Fruit fly (Drosophila melanogaster): ENCODE measurements around the gene CG9590.

CG9590 gene

DNA sequence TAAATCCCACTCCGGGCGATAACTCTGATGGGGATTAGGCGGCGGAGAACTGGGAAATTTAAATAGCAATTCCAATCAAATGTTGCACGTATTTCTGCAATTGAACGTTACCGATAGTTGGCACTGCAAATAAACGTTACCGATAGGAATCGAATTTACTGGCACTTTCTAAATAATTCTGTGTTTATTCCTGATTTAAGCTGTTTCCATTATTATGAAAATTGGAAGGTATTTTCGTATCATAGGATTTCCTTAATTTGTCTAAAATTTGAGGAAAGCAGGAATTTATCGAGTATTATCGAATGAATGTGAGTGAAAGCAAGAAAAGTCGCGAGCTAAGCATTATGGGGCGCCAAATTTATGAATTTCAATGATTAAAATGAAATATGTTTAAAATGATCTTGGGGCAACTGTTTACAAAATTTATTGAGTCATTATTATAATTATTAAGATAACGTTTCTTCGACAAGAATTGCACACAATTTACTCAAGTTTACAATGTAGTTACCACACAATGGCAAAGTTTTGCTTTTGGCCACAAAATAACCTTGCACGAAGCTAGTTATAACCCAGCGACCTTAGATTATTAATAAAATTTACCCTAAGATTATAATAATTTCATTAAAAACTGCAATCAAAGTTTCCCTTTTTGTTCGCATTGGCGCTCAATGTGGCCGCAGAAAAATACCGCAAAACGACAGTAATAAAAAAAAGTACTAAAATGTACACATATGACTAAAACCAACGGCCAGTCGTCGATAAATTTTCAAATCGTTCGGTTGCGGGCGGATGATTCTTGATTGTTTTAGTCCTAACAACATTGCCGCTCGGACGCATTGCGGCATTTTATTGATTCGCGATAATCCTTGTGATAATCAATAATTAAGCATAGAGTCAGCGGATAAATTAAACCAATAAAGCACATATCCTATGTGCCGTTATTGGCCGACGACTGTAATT is 17.3 kb downstream of the CG9590 start, which contains the start of gene alpha-Man-IIb:
alpha-Man-IIb (plus strand) TSS at position 747 of the 960 bp plus-strand sequence.
- TF ChIP-seq Dif (GFP tag; optimal IDR thresholded peaks at IDR 0.05; ENCODE audit: partially characterized antibody) (peak; percentile 5), sv (GFP tag; optimal IDR thresholded peaks at IDR 0.05) (no peak), psq (GFP tag; optimal IDR thresholded peaks at IDR 0.05) (no peak), dsf (GFP tag; optimal IDR thresholded peaks at IDR 0.05; ENCODE audit: borderline replicate concordance) (no peak), Hnf4 (GFP tag; optimal IDR thresholded peaks at IDR 0.05) (no peak), CrebA (GFP tag; optimal IDR thresholded peaks at IDR 0.05; ENCODE audit: borderline replicate concordance) (no peak), br (GFP tag; optimal IDR thresholded peaks at IDR 0.05) (no peak), woc (GFP tag; optimal IDR thresholded peaks at IDR 0.05) (no peak), rgr (GFP tag; optimal IDR thresholded peaks at IDR 0.05) (peak; percentile 25), GATAd (GFP tag; optimal IDR thresholded peaks at IDR 0.05) (no peak), Hr83 (GFP tag; optimal IDR thresholded peaks at IDR 0.05; ENCODE audit: poor library complexity, severe bottlenecking) (peak; percentile 41), ey (GFP tag; optimal IDR thresholded peaks at IDR 0.05) (no peak), Abd-B (GFP tag; optimal IDR thresholded peaks at IDR 0.05) (no peak), dmrt93B (GFP tag; optimal IDR thresholded peaks at IDR 0.05) (no peak), fru (GFP tag; optimal IDR thresholded peaks at IDR 0.05) (peak; percentile 54), Sp1 (GFP tag; optimal IDR thresholded peaks at IDR 0.05) (peak; percentile 8), pan (optimal IDR thresholded peaks at IDR 0.05) (no peak), jim (GFP tag; optimal IDR thresholded peaks at IDR 0.05) (no peak), h (GFP tag; optimal IDR thresholded peaks at IDR 0.05) (peak; percentile 10), foxo (GFP tag; optimal IDR thresholded peaks at IDR 0.05) (no peak), Mio (GFP tag; optimal IDR thresholded peaks at IDR 0.05) (no peak), N (GFP tag; optimal IDR thresholded peaks at IDR 0.05) (no peak), dl (GFP tag; optimal IDR thresholded peaks at IDR 0.05; ENCODE audit: insufficient read depth in 1 of 2, partially characterized antibody in 2 of 2) (no peak), Jra (GFP tag; optimal IDR thresholded peaks at IDR 0.05) (no peak), HLH106 (tag; optimal IDR thresholded peaks at IDR 0.05) (peak; percentile 19), usp (GFP tag; optimal IDR thresholded peaks at IDR 0.05) (no peak), tai (GFP tag; optimal IDR thresholded peaks at IDR 0.05) (no peak), Dfd (GFP tag; optimal IDR thresholded peaks at IDR 0.05) (no peak), Vsx2 (GFP tag; optimal IDR thresholded peaks at IDR 0.05; ENCODE audit: partially characterized antibody) (no peak), CG9705 (GFP tag; optimal IDR thresholded peaks at IDR 0.05) (no peak), Rel (GFP tag; optimal IDR thresholded peaks at IDR 0.05) (no peak), Rel (tag; optimal IDR thresholded peaks at IDR 0.05) (peak; percentile 25), sage (GFP tag; optimal IDR thresholded peaks at IDR 0.05) (no peak), lola (GFP tag; optimal IDR thresholded peaks at IDR 0.05) (no peak), CG32264 (GFP tag; optimal IDR thresholded peaks at IDR 0.05) (no peak), brk (GFP tag; optimal IDR thresholded peaks at IDR 0.05) (no peak), Hr78 (GFP tag; optimal IDR thresholded peaks at IDR 0.05) (no peak), OdsH (GFP tag; optimal IDR thresholded peaks at IDR 0.05) (no peak), Myc (optimal IDR thresholded peaks at IDR 0.05) (no peak)

- TF ChIP-seq tai (GFP tag; optimal IDR thresholded peaks at IDR 0.05) (no peak), dmrt93B (GFP tag; optimal IDR thresholded peaks at IDR 0.05) (no peak), Sp1 (GFP tag; optimal IDR thresholded peaks at IDR 0.05) (no peak), dl (GFP tag; optimal IDR thresholded peaks at IDR 0.05; ENCODE audit: insufficient read depth in 1 of 2, partially characterized antibody in 2 of 2) (no peak), GATAd (GFP tag; optimal IDR thresholded peaks at IDR 0.05) (no peak), Myc (optimal IDR thresholded peaks at IDR 0.05) (no peak), N (GFP tag; optimal IDR thresholded peaks at IDR 0.05) (no peak), psq (GFP tag; optimal IDR thresholded peaks at IDR 0.05) (no peak), jim (GFP tag; optimal IDR thresholded peaks at IDR 0.05) (no peak), ey (GFP tag; optimal IDR thresholded peaks at IDR 0.05) (no peak), Hr83 (GFP tag; optimal IDR thresholded peaks at IDR 0.05; ENCODE audit: poor library complexity, severe bottlenecking) (no peak), Vsx2 (GFP tag; optimal IDR thresholded peaks at IDR 0.05; ENCODE audit: partially characterized antibody) (no peak)
Observed at dm6 chr3R:15804678-15805077, 18.2 kb downstream of the CG9590 start.

All from whole organism, wandering third instar larva.